Fruit fly (Drosophila melanogaster) whole organism, embryonic: ENCODE data around the gene Acp76A.

Experiments used
- Atf3 ChIP-seq: fragments of 200-800 bp; sonication (Bioruptor generic); optimal IDR thresholded peaks from 3 replicates; lab custom pipeline; 2016; ENCODE audit warnings: missing biosample characterization, missing genetic modification characterization
- CG10274 ChIP-seq: fragments of 200-800 bp; sonication (Bioruptor generic); optimal IDR thresholded peaks from 3 replicates; lab custom pipeline; 2017; ENCODE audit warnings: missing biosample characterization, mild to moderate bottlenecking, missing genetic modification characterization
- CG10959 ChIP-seq: fragments of 200-800 bp; sonication (Bioruptor generic); IDR thresholded peaks from 2 replicates; pipeline ENCODE4 v1.3.6; 2022; ENCODE audit warnings: missing biosample characterization, missing genetic modification characterization
- CG11247 ChIP-seq: fragments of 200-800 bp; sonication (Bioruptor generic); IDR thresholded peaks from 2 replicates; pipeline ENCODE4 v1.3.6; 2022; ENCODE audit warnings: missing biosample characterization, missing genetic modification characterization
- CG1529 ChIP-seq: fragments of 200-800 bp; sonication (Bioruptor generic); optimal IDR thresholded peaks from 3 replicates; lab custom pipeline; 2018; ENCODE audit warnings: missing biosample characterization, missing genetic modification characterization
- CG15601 ChIP-seq: fragments of 200-800 bp; sonication (Bioruptor generic); optimal IDR thresholded peaks from 3 replicates; lab custom pipeline; 2019; ENCODE audit warnings: missing biosample characterization, mild to moderate bottlenecking, missing genetic modification characterization, moderate library complexity
- CG15696 ChIP-seq: fragments of 200-800 bp; sonication (Bioruptor generic); optimal IDR thresholded peaks from 2 replicates; lab custom pipeline; 2019; ENCODE audit warnings: missing biosample characterization, mild to moderate bottlenecking, missing genetic modification characterization, moderate library complexity
- CG1602 ChIP-seq: fragments of 200-800 bp; sonication (Bioruptor generic); optimal IDR thresholded peaks from 3 replicates; lab custom pipeline; 2016; ENCODE audit warnings: missing biosample characterization, missing genetic modification characterization
- CG16813 ChIP-seq: fragments of 200-800 bp; sonication (Bioruptor generic); IDR thresholded peaks from 3 replicates; pipeline ENCODE4 v1.3.6; 2022; ENCODE audit warnings: missing biosample characterization, missing genetic modification characterization; ENCODE audit not compliant: partially characterized antibody
- CG18262 ChIP-seq: fragments of 200-800 bp; optimal IDR thresholded peaks from 3 replicates; lab custom pipeline; 2019; ENCODE audit warnings: missing biosample characterization, mild to moderate bottlenecking, missing genetic modification characterization, moderate library complexity
- CG2712 ChIP-seq: fragments of 200-800 bp; optimal IDR thresholded peaks from 3 replicates; lab custom pipeline; 2019; ENCODE audit warnings: missing biosample characterization, mild to moderate bottlenecking, missing genetic modification characterization, moderate library complexity
- CG33557 ChIP-seq: fragments of 200-800 bp; sonication (Bioruptor generic); optimal IDR thresholded peaks from 2 replicates; lab custom pipeline; 2019; ENCODE audit warnings: missing biosample characterization, mild to moderate bottlenecking, missing genetic modification characterization, moderate library complexity
- CG4360 ChIP-seq: fragments of 200-800 bp; sonication (Bioruptor generic); IDR thresholded peaks from 2 replicates; pipeline ENCODE4 v1.3.6; 2022; ENCODE audit warnings: missing biosample characterization, missing genetic modification characterization
- CG6272 ChIP-seq: fragments of 200-800 bp; sonication (Bioruptor generic); IDR thresholded peaks from 2 replicates; pipeline ENCODE4 v1.3.6; 2022; ENCODE audit warnings: missing biosample characterization, missing genetic modification characterization
- CG6654 ChIP-seq: fragments of 200-800 bp; sonication (Bioruptor generic); optimal IDR thresholded peaks from 2 replicates; lab custom pipeline; 2017; ENCODE audit warnings: missing biosample characterization, mild to moderate bottlenecking, missing genetic modification characterization
- CG7745 ChIP-seq: fragments of 200-800 bp; sonication (Bioruptor generic); optimal IDR thresholded peaks from 2 replicates; lab custom pipeline; 2018; ENCODE audit warnings: missing biosample characterization, mild to moderate bottlenecking, missing genetic modification characterization, moderate library complexity
- CG7987 ChIP-seq: fragments of 200-800 bp; sonication (Bioruptor generic); optimal IDR thresholded peaks from 2 replicates; lab custom pipeline; 2018; ENCODE audit warnings: missing biosample characterization, mild to moderate bottlenecking, missing genetic modification characterization, moderate library complexity
- CG9727 ChIP-seq: fragments of 200-800 bp; sonication (Bioruptor generic); optimal IDR thresholded peaks from 3 replicates; lab custom pipeline; 2017; ENCODE audit warnings: missing biosample characterization, mild to moderate bottlenecking, missing genetic modification characterization
- CTCF ChIP-seq: fragments of 200-800 bp; sonication (Bioruptor generic); optimal IDR thresholded peaks from 2 replicates; lab custom pipeline; 2017; ENCODE audit warnings: missing biosample characterization, mild to moderate bottlenecking, missing genetic modification characterization, moderate library complexity
- Chrac-16 ChIP-seq: fragments of 200-800 bp; sonication (Bioruptor generic); optimal IDR thresholded peaks from 3 replicates; lab custom pipeline; 2016; ENCODE audit warnings: missing biosample characterization, missing genetic modification characterization
- CkIIα-i1 ChIP-seq: fragments of 200-800 bp; sonication (Bioruptor generic); IDR thresholded peaks from 2 replicates; pipeline ENCODE4 v1.3.6; 2022; ENCODE audit warnings: missing biosample characterization, missing genetic modification characterization
- Dbx ChIP-seq: fragments of 200-800 bp; sonication (Bioruptor generic); IDR thresholded peaks from 3 replicates; pipeline ENCODE4 v1.3.6; 2022; ENCODE audit warnings: missing biosample characterization, missing genetic modification characterization
- E2f2 ChIP-seq: fragments of 200-800 bp; sonication (Bioruptor generic); IDR thresholded peaks from 2 replicates; pipeline ENCODE4 v1.3.6; 2022; ENCODE audit warnings: missing biosample characterization, missing genetic modification characterization
- Fer3 ChIP-seq: fragments of 200-800 bp; sonication (Bioruptor generic); optimal IDR thresholded peaks from 2 replicates; lab custom pipeline; 2018; ENCODE audit warnings: missing biosample characterization, mild to moderate bottlenecking, missing genetic modification characterization, moderate library complexity
- HmgZ ChIP-seq: fragments of 200-800 bp; sonication (Bioruptor generic); optimal IDR thresholded peaks from 2 replicates; lab custom pipeline; 2018; ENCODE audit warnings: missing biosample characterization, mild to moderate bottlenecking, missing genetic modification characterization
- Mad ChIP-seq: fragments of 200-800 bp; sonication (Bioruptor generic); optimal IDR thresholded peaks from 2 replicates; lab custom pipeline; 2016; ENCODE audit warnings: missing biosample characterization, missing genetic modification characterization
- Med ChIP-seq: fragments of 200-800 bp; sonication (Bioruptor generic); peaks from one replicate; lab custom pipeline; 2016; ENCODE audit warnings: missing biosample characterization, missing genetic modification characterization, mild to moderate bottlenecking, inconsistent platforms, moderate library complexity
- NFAT ChIP-seq: fragments of 200-800 bp; sonication (Bioruptor generic); IDR thresholded peaks from 2 replicates; pipeline ENCODE4 v1.3.6; 2022; ENCODE audit warnings: missing biosample characterization, missing genetic modification characterization
- Oaz ChIP-seq: fragments of 200-800 bp; sonication (Bioruptor generic); IDR thresholded peaks from 2 replicates; pipeline ENCODE4 v1.3.6; 2022; ENCODE audit warnings: missing biosample characterization, missing genetic modification characterization
- Optix ChIP-seq: fragments of 200-800 bp; sonication (Bioruptor generic); IDR thresholded peaks from 3 replicates; pipeline ENCODE4 v1.3.6; 2022; ENCODE audit warnings: missing biosample characterization, missing genetic modification characterization
- Scr ChIP-seq: fragments of 200-800 bp; sonication (Bioruptor generic); IDR thresholded peaks from 2 replicates; pipeline ENCODE4 v1.3.6; 2022; ENCODE audit warnings: missing biosample characterization, missing genetic modification characterization; ENCODE audit not compliant: partially characterized antibody
- Vsx1 ChIP-seq: fragments of 200-800 bp; sonication (Bioruptor generic); optimal IDR thresholded peaks from 2 replicates; lab custom pipeline; 2017; ENCODE audit warnings: missing biosample characterization, mild to moderate bottlenecking, missing genetic modification characterization, missing genetic modification reagents
- bsh ChIP-seq, 2 experiments: fragments of 200-800 bp; sonication (Bioruptor generic); optimal IDR thresholded peaks; 2 replicates each; lab custom pipeline; 2017 to 2018; ENCODE audit warnings: mild to moderate bottlenecking in 2 of 2, missing biosample characterization in 2 of 2, missing genetic modification characterization in 2 of 2, moderate library complexity in 1 of 2
- dmrt11E ChIP-seq: fragments of 200-800 bp; sonication (Bioruptor generic); optimal IDR thresholded peaks from 3 replicates; lab custom pipeline; 2018; ENCODE audit warnings: missing biosample characterization, mild to moderate bottlenecking, missing genetic modification characterization, moderate library complexity
- dmrt99B ChIP-seq: fragments of 200-800 bp; sonication (Bioruptor generic); optimal IDR thresholded peaks from 2 replicates; lab custom pipeline; 2018; ENCODE audit warnings: missing biosample characterization, mild to moderate bottlenecking, missing genetic modification characterization, moderate library complexity
- fd64A ChIP-seq: fragments of 200-800 bp; sonication (Bioruptor generic); optimal IDR thresholded peaks from 3 replicates; lab custom pipeline; 2018; ENCODE audit warnings: missing biosample characterization, mild to moderate bottlenecking, missing genetic modification characterization
- fd96Cb ChIP-seq: fragments of 200-800 bp; sonication (Bioruptor generic); optimal IDR thresholded peaks from 2 replicates; lab custom pipeline; 2018; ENCODE audit warnings: missing biosample characterization, mild to moderate bottlenecking, missing genetic modification characterization, moderate library complexity
- hkb ChIP-seq, 2 experiments: fragments of 200-800 bp in 1 of 2; fragments of >200 bp in 1 of 2; sonication (Bioruptor generic) in 1 of 2; IDR thresholded peaks in 1 of 2; optimal IDR thresholded peaks in 1 of 2; 2 replicates each; pipeline versions ENCODE4 v1.3.6 to Lab custom; 2017 to 2022; ENCODE audit warnings: missing biosample characterization in 1 of 2, missing genetic modification characterization in 1 of 2
- jumu ChIP-seq: fragments of 200-800 bp; sonication (Bioruptor generic); optimal IDR thresholded peaks from 3 replicates; lab custom pipeline; 2016; ENCODE audit warnings: missing biosample characterization, missing genetic modification characterization
- klu ChIP-seq: fragments of 200-800 bp; sonication (Bioruptor generic); IDR thresholded peaks from 2 replicates; pipeline ENCODE4 v1.3.6; 2022; ENCODE audit warnings: missing biosample characterization, missing genetic modification characterization
- lola ChIP-seq, 3 experiments: fragments of >200 bp in 2 of 3; fragments of 200-800 bp in 1 of 3; sonication (Bioruptor generic) in 1 of 3; optimal IDR thresholded peaks; 2 replicates each; lab custom pipeline; 2017 to 2019; ENCODE audit warnings: missing biosample characterization in 3 of 3, missing genetic modification characterization in 3 of 3, mild to moderate bottlenecking in 1 of 3, moderate library complexity in 1 of 3
- nerfin-1 ChIP-seq: fragments of 200-800 bp; sonication (Bioruptor generic); optimal IDR thresholded peaks from 3 replicates; lab custom pipeline; 2019; ENCODE audit warnings: missing biosample characterization, mild to moderate bottlenecking, missing genetic modification characterization, moderate library complexity
- oc ChIP-seq: fragments of 200-800 bp; sonication (Bioruptor generic); optimal IDR thresholded peaks from 2 replicates; lab custom pipeline; 2018; ENCODE audit warnings: missing biosample characterization, mild to moderate bottlenecking, missing genetic modification characterization, moderate library complexity
- onecut ChIP-seq: fragments of 200-800 bp; sonication (Bioruptor generic); IDR thresholded peaks from 2 replicates; pipeline ENCODE4 v1.3.6; 2022; ENCODE audit warnings: missing biosample characterization, missing genetic modification characterization
- sens ChIP-seq: fragments of 200-800 bp; sonication (Bioruptor generic); peaks from one replicate; lab custom pipeline; 2016; ENCODE audit warnings: missing biosample characterization, missing genetic modification characterization
- slbo ChIP-seq: fragments of 200-800 bp; sonication (Bioruptor generic); IDR thresholded peaks from 2 replicates; pipeline ENCODE4 v1.3.6; 2022; ENCODE audit warnings: missing biosample characterization, missing genetic modification characterization
- toy ChIP-seq: fragments of 200-800 bp; sonication (Bioruptor generic); IDR thresholded peaks from 2 replicates; pipeline ENCODE4 v1.3.6; 2022; ENCODE audit warnings: missing biosample characterization, missing genetic modification characterization
- tup ChIP-seq: fragments of 200-800 bp; sonication (Bioruptor generic); optimal IDR thresholded peaks from 2 replicates; lab custom pipeline; 2016; ENCODE audit warnings: missing biosample characterization, mild to moderate bottlenecking, missing genetic modification characterization, moderate library complexity
- zf30C ChIP-seq: fragments of 200-800 bp; sonication (Bioruptor generic); optimal IDR thresholded peaks from 3 replicates; lab custom pipeline; 2018; ENCODE audit warnings: missing biosample characterization, mild to moderate bottlenecking, missing genetic modification characterization

Acp76A gene

dm6 chr3L:19040155-19040644 lies 11.6 kb downstream of the Acp76A start (continued):
- TF ChIP-seq fd64A (GFP tag; lab: Kevin White, UChicago) (no peak), Chrac-16 (no peak), HmgZ (tag; lab: Kevin White, UChicago) (peak; percentile 78), jumu (no peak), Vsx1 (GFP tag; lab: Kevin White, UChicago) (peak; percentile 33), E2f2 (GFP tag; lab: Robert Waterston, UW) (no peak), tup (GFP tag; lab: Kevin White, UChicago) (peak; percentile 37), NFAT (no peak), CG10274 (GFP tag; lab: Kevin White, UChicago) (no peak), Dbx (GFP tag; lab: Robert Waterston, UW) (no peak), lola (GFP tag; optimal IDR thresholded peaks at IDR 0.05; lab: Kevin White, UChicago) (peak in 1 of 3 experiments; percentile 2), zf30C (GFP tag; lab: Kevin White, UChicago) (no peak), oc (tag; lab: Kevin White, UChicago) (no peak), Oaz (GFP tag; lab: Robert Waterston, UW) (no peak), fd96Cb (tag; lab: Kevin White, UChicago) (no peak), CG11247 (GFP tag; lab: Robert Waterston, UW) (no peak), CG1529 (GFP tag; lab: Kevin White, UChicago) (peak; percentile 18), Mad (no peak), toy (no peak), Optix (GFP tag; lab: Robert Waterston, UW) (no peak)
- TF ChIP-seq, all 482 proteins: peak for 89

dm6 chr3L:19037051-19037450 lies 14.8 kb downstream of the Acp76A start:
- TF ChIP-seq dmrt11E (tag; lab: Kevin White, UChicago) (peak; percentile 12), slbo (GFP tag; lab: Robert Waterston, UW) (no peak), CG6272 (GFP tag; lab: Robert Waterston, UW) (no peak), CG33557 (peak; percentile 54), CG15696 (tag; lab: Kevin White, UChicago) (peak; percentile 12), CG7987 (GFP tag; lab: Kevin White, UChicago) (no peak), bsh (GFP tag; optimal IDR thresholded peaks at IDR 0.05; lab: Kevin White, UChicago) (peak in 1 of 2 experiments; percentile 11), CG6654 (no peak), Chrac-16 (no peak), CG2712 (tag; lab: Kevin White, UChicago) (peak; percentile 6), Atf3 (GFP tag; lab: Kevin White, UChicago) (no peak), Med (GFP tag; lab: Kevin White, UChicago) (peak; percentile 15), CG10959 (no peak), hkb (optimal IDR thresholded peaks at IDR 0.05; lab: Kevin White, UChicago) (no peak), hkb (GFP tag; IDR thresholded peaks at IDR 0.05; lab: Robert Waterston, UW) (0 out of 2 replicates have a peak, but pooled peaks have one; percentile 22), CTCF (GFP tag; lab: Kevin White, UChicago) (no peak), Scr (no peak), CG4360 (GFP tag; lab: Robert Waterston, UW) (peak; percentile 40; the same call in 1 of the 2 replicates), CkIIα-i1 (GFP tag; lab: Robert Waterston, UW) (no peak), CG1602 (GFP tag; lab: Kevin White, UChicago) (no peak), CG15601 (tag; lab: Kevin White, UChicago) (peak; percentile 9), dmrt99B (tag; lab: Kevin White, UChicago) (no peak), sens (GFP tag; lab: Kevin White, UChicago) (peak; percentile 50), CG9727 (GFP tag; lab: Kevin White, UChicago) (peak; percentile 3), Fer3 (no peak), nerfin-1 (tag; lab: Kevin White, UChicago) (no peak), CG16813 (GFP tag; lab: Robert Waterston, UW) (no peak), klu (GFP tag; lab: Robert Waterston, UW) (no peak), onecut (GFP tag; lab: Robert Waterston, UW) (no peak), CG7745 (tag; lab: Kevin White, UChicago) (peak; percentile 42), CG18262 (tag; lab: Kevin White, UChicago) (peak; percentile 7)
